Worm (Caenorhabditis elegans) whole organism, L3 larva: ENCODE data around the gene F28A10.5.

Experiments
- egl-27 ChIP-seq: sonication (generic microtip); optimal IDR thresholded peaks from 4 replicates; lab custom pipeline; 2017; ENCODE audit warnings: missing biosample characterization, missing genetic modification reagents, missing genetic modification characterization
- elt-1 ChIP-seq: fragments of 150-350 bp; optimal IDR thresholded peaks from 2 replicates; lab custom pipeline; 2014; ENCODE audit warnings: missing biosample characterization, missing genetic modification characterization
- elt-2 ChIP-seq: sonication (generic microtip); optimal IDR thresholded peaks from 2 replicates; lab custom pipeline; 2016; ENCODE audit warnings: missing genetic modification reagents, mild to moderate bottlenecking, missing genetic modification characterization, missing compliant biosample characterization
- lin-15B ChIP-seq: fragments of 150-350 bp; optimal IDR thresholded peaks from 2 replicates; lab custom pipeline; 2014; ENCODE audit warnings: missing biosample characterization, missing genetic modification characterization
- nhr-237 ChIP-seq: fragments of 150-350 bp; optimal IDR thresholded peaks from 2 replicates; lab custom pipeline; 2014; ENCODE audit warnings: missing biosample characterization, missing genetic modification characterization
- pqm-1 ChIP-seq: fragments of 150-350 bp; optimal IDR thresholded peaks from 2 replicates; lab custom pipeline; 2017; ENCODE audit warnings: missing biosample characterization, missing genetic modification characterization, inconsistent platforms
- sea-2 ChIP-seq: fragments of 150-350 bp; sonication (generic microtip); optimal IDR thresholded peaks from 4 replicates; lab custom pipeline; 2014; ENCODE audit warnings: missing biosample characterization, missing genetic modification reagents, missing genetic modification characterization

DNA sequence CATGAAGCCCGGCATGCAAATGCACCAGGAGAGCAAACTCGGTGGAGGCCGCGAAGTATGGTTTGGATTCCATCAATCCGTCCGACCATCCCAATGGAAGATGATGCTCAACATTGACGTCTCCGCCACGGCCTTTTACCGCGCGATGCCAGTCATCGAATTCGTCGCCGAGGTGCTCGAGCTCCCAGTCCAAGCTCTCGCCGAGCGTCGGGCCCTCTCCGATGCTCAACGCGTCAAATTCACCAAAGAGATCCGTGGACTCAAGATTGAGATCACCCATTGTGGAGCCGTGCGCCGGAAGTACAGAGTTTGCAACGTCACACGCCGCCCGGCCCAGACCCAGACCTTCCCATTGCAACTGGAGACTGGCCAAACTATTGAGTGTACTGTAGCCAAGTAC is 25.3 kb upstream of the F28A10.5 start:
- TF ChIP-seq pqm-1 (no peak), elt-1 (tag; lab: Kevin White, UChicago) (no peak), nhr-237 (no peak), sea-2 (no peak), elt-2 (tag; lab: Kevin White, UChicago) (no peak), lin-15B (tag; lab: Kevin White, UChicago) (no peak), egl-27 (no peak)
